Worm (Caenorhabditis elegans): ENCODE data around the gene VF13D12L.3.

ce11 chrII:11723904-11724303 is 18.1 kb downstream of the VF13D12L.3 start, which contains the start of gene ldh-1:
- TF ChIP-seq egl-27 (tag; optimal IDR thresholded peaks at IDR 0.05) (no peak), elt-2 (tag; optimal IDR thresholded peaks at IDR 0.05) (no peak), unc-62 (GFP tag; optimal IDR thresholded peaks at IDR 0.05) (no peak), mdl-1 (tag; optimal IDR thresholded peaks at IDR 0.05) (no peak), unc-39 (tag; optimal IDR thresholded peaks at IDR 0.05) (no peak), elt-3 (tag; optimal IDR thresholded peaks at IDR 0.05) (no peak), pqm-1 (tag; optimal IDR thresholded peaks at IDR 0.05) (no peak), nhr-77 (tag; optimal IDR thresholded peaks at IDR 0.05) (no peak)

All from whole organism, L3 larva.